Fruit fly (Drosophila melanogaster) whole organism, embryonic: ENCODE data around the gene CG33098.

Experiments
- CG10267 ChIP-seq: fragments of 200-800 bp; sonication (Bioruptor generic); optimal IDR thresholded peaks from 2 replicates; lab custom pipeline; 2018; ENCODE audit warnings: missing biosample characterization, mild to moderate bottlenecking, missing genetic modification characterization, moderate library complexity
- CG11695 ChIP-seq: fragments of 200-800 bp; sonication (Bioruptor generic); IDR thresholded peaks from 3 replicates; pipeline ENCODE4 v1.3.6; 2022; ENCODE audit warnings: missing biosample characterization, missing genetic modification characterization
- CG11696 ChIP-seq: fragments of 200-800 bp; sonication (Bioruptor generic); IDR thresholded peaks from 2 replicates; pipeline ENCODE4 v1.3.6; 2022; ENCODE audit warnings: missing biosample characterization, missing genetic modification characterization
- CG12659 ChIP-seq: fragments of 200-800 bp; sonication (Bioruptor generic); optimal IDR thresholded peaks from 3 replicates; lab custom pipeline; 2017; ENCODE audit warnings: mild to moderate bottlenecking, missing biosample characterization, missing genetic modification reagents, missing genetic modification characterization
- CG13287 ChIP-seq: fragments of 200-800 bp; sonication (Bioruptor generic); IDR thresholded peaks from 2 replicates; pipeline ENCODE4 v1.3.6; 2022; ENCODE audit warnings: missing biosample characterization, missing genetic modification characterization; ENCODE audit not compliant: partially characterized antibody
- CG13424 ChIP-seq: fragments of 200-800 bp; sonication (Bioruptor generic); optimal IDR thresholded peaks from 2 replicates; lab custom pipeline; 2019; ENCODE audit warnings: missing biosample characterization, mild to moderate bottlenecking, missing genetic modification characterization, moderate library complexity
- CG16813 ChIP-seq: fragments of 200-800 bp; sonication (Bioruptor generic); IDR thresholded peaks from 3 replicates; pipeline ENCODE4 v1.3.6; 2022; ENCODE audit warnings: missing biosample characterization, missing genetic modification characterization; ENCODE audit not compliant: partially characterized antibody
- CG17328 ChIP-seq: fragments of 200-800 bp; sonication (Bioruptor generic); IDR thresholded peaks from 2 replicates; pipeline ENCODE4 v1.3.6; 2022; ENCODE audit warnings: missing biosample characterization, missing genetic modification characterization
- CG2116 ChIP-seq: fragments of 200-800 bp; sonication (Bioruptor generic); optimal IDR thresholded peaks from 3 replicates; lab custom pipeline; 2018; ENCODE audit warnings: missing biosample characterization, mild to moderate bottlenecking, missing genetic modification characterization
- CG2129 ChIP-seq: fragments of 200-800 bp; sonication (Bioruptor generic); IDR thresholded peaks from 2 replicates; pipeline ENCODE4 v1.3.6; 2022; ENCODE audit warnings: missing biosample characterization, missing genetic modification characterization; ENCODE audit not compliant: partially characterized antibody
- CG2712 ChIP-seq: fragments of 200-800 bp; optimal IDR thresholded peaks from 3 replicates; lab custom pipeline; 2019; ENCODE audit warnings: missing biosample characterization, mild to moderate bottlenecking, missing genetic modification characterization, moderate library complexity
- CG31365 ChIP-seq: fragments of 200-800 bp; sonication (Bioruptor generic); optimal IDR thresholded peaks from 2 replicates; lab custom pipeline; 2018; ENCODE audit warnings: missing biosample characterization, mild to moderate bottlenecking, missing genetic modification characterization
- CG31441 ChIP-seq: fragments of 200-800 bp; sonication (Bioruptor generic); IDR thresholded peaks from 2 replicates; pipeline ENCODE4 v1.3.6; 2022; ENCODE audit warnings: missing biosample characterization, missing genetic modification characterization
- CG33557 ChIP-seq: fragments of 200-800 bp; sonication (Bioruptor generic); optimal IDR thresholded peaks from 2 replicates; lab custom pipeline; 2019; ENCODE audit warnings: missing biosample characterization, mild to moderate bottlenecking, missing genetic modification characterization, moderate library complexity
- CG4617 ChIP-seq: fragments of 200-800 bp; sonication (Bioruptor generic); optimal IDR thresholded peaks from 3 replicates; lab custom pipeline; 2016; ENCODE audit warnings: missing biosample characterization, missing genetic modification characterization, borderline replicate concordance
- CG6791 ChIP-seq: fragments of 200-800 bp; sonication (Bioruptor generic); IDR thresholded peaks from 3 replicates; pipeline ENCODE4 v1.3.6; 2022; ENCODE audit warnings: missing biosample characterization, missing genetic modification characterization; ENCODE audit not compliant: partially characterized antibody
- CG9797 ChIP-seq: fragments of 200-800 bp; sonication (Bioruptor generic); optimal IDR thresholded peaks from 3 replicates; lab custom pipeline; 2018; ENCODE audit warnings: missing biosample characterization, mild to moderate bottlenecking, missing genetic modification characterization
- Dll ChIP-seq: fragments of 200-800 bp; sonication (Bioruptor generic); IDR thresholded peaks from 4 replicates; pipeline ENCODE4 v1.3.6; 2022; ENCODE audit warnings: missing biosample characterization, missing genetic modification characterization; ENCODE audit not compliant: partially characterized antibody
- Doc3 ChIP-seq: fragments of 200-800 bp; sonication (Bioruptor generic); IDR thresholded peaks from 3 replicates; pipeline ENCODE4 v1.3.6; 2022; ENCODE audit warnings: missing biosample characterization, missing genetic modification characterization; ENCODE audit not compliant: partially characterized antibody
- E2f2 ChIP-seq: fragments of 200-800 bp; sonication (Bioruptor generic); IDR thresholded peaks from 2 replicates; pipeline ENCODE4 v1.3.6; 2022; ENCODE audit warnings: missing biosample characterization, missing genetic modification characterization
- HmgZ ChIP-seq: fragments of 200-800 bp; sonication (Bioruptor generic); optimal IDR thresholded peaks from 2 replicates; lab custom pipeline; 2018; ENCODE audit warnings: missing biosample characterization, mild to moderate bottlenecking, missing genetic modification characterization
- Hr51 ChIP-seq, 2 experiments: fragments of 200-800 bp; sonication (Bioruptor generic); optimal IDR thresholded peaks; 2 replicates in 1 of 2; 3 replicates in 1 of 2; lab custom pipeline; 2016 to 2018; ENCODE audit warnings: missing biosample characterization in 2 of 2, missing genetic modification characterization in 2 of 2, mild to moderate bottlenecking in 1 of 2, moderate library complexity in 1 of 2
- Max ChIP-seq: fragments of 200-800 bp; sonication (Bioruptor generic); optimal IDR thresholded peaks from 2 replicates; lab custom pipeline; 2016; ENCODE audit warnings: missing biosample characterization, mild to moderate bottlenecking, missing genetic modification characterization
- Med ChIP-seq: fragments of 200-800 bp; sonication (Bioruptor generic); peaks from one replicate; lab custom pipeline; 2016; ENCODE audit warnings: missing biosample characterization, missing genetic modification characterization, mild to moderate bottlenecking, inconsistent platforms, moderate library complexity
- Myb ChIP-seq: fragments of 200-800 bp; sonication (Bioruptor generic); optimal IDR thresholded peaks from 2 replicates; lab custom pipeline; 2016; ENCODE audit warnings: missing biosample characterization, missing genetic modification characterization
- PHDP ChIP-seq: fragments of 200-800 bp; sonication (Bioruptor generic); optimal IDR thresholded peaks from 3 replicates; lab custom pipeline; 2018; ENCODE audit warnings: missing biosample characterization, mild to moderate bottlenecking, missing genetic modification characterization, moderate library complexity
- Pdp1 ChIP-seq, 2 experiments: fragments of 200-800 bp; sonication (Bioruptor generic); optimal IDR thresholded peaks; 3 replicates each; lab custom pipeline; 2016; ENCODE audit warnings: missing biosample characterization in 2 of 2, missing genetic modification characterization in 2 of 2, mild to moderate bottlenecking in 1 of 2, moderate library complexity in 1 of 2
- Scr ChIP-seq: fragments of 200-800 bp; sonication (Bioruptor generic); IDR thresholded peaks from 2 replicates; pipeline ENCODE4 v1.3.6; 2022; ENCODE audit warnings: missing biosample characterization, missing genetic modification characterization; ENCODE audit not compliant: partially characterized antibody
- Xrp1 ChIP-seq: fragments of 200-800 bp; sonication (Bioruptor generic); IDR thresholded peaks from 2 replicates; pipeline ENCODE4 v1.3.6; 2022; ENCODE audit warnings: missing biosample characterization, missing genetic modification characterization
- amos ChIP-seq: fragments of 200-800 bp; sonication (Bioruptor generic); IDR thresholded peaks from 2 replicates; pipeline ENCODE4 v1.3.6; 2022; ENCODE audit warnings: missing biosample characterization, missing genetic modification characterization; ENCODE audit not compliant: partially characterized antibody
- ato ChIP-seq: fragments of 200-800 bp; sonication (Bioruptor generic); IDR thresholded peaks from 2 replicates; pipeline ENCODE4 v1.3.6; 2022; ENCODE audit warnings: missing biosample characterization, missing genetic modification characterization; ENCODE audit not compliant: partially characterized antibody
- crol ChIP-seq: fragments of 200-800 bp; sonication (Bioruptor generic); IDR thresholded peaks from 2 replicates; pipeline ENCODE4 v1.3.6; 2022; ENCODE audit warnings: missing biosample characterization, missing genetic modification characterization
- ems ChIP-seq: fragments of 200-800 bp; sonication (Bioruptor generic); optimal IDR thresholded peaks from 3 replicates; lab custom pipeline; 2016; ENCODE audit warnings: missing biosample characterization, missing genetic modification characterization
- gcm ChIP-seq: fragments of 200-800 bp; sonication (Bioruptor generic); optimal IDR thresholded peaks from 2 replicates; lab custom pipeline; 2019; ENCODE audit warnings: missing biosample characterization, mild to moderate bottlenecking, missing genetic modification characterization, moderate library complexity
- ham ChIP-seq: fragments of 200-800 bp; sonication (Bioruptor generic); IDR thresholded peaks from 2 replicates; pipeline ENCODE4 v1.3.6; 2022; ENCODE audit warnings: missing biosample characterization, missing genetic modification characterization
- lbe ChIP-seq: fragments of 200-800 bp; sonication (Bioruptor generic); optimal IDR thresholded peaks from 2 replicates; lab custom pipeline; 2016; ENCODE audit warnings: missing biosample characterization, mild to moderate bottlenecking, missing genetic modification characterization
- lov ChIP-seq, 2 experiments: fragments of 200-800 bp in 1 of 2; fragments of >200 bp in 1 of 2; sonication (Bioruptor generic) in 1 of 2; IDR thresholded peaks in 1 of 2; optimal IDR thresholded peaks in 1 of 2; 2 replicates in 1 of 2; 3 replicates in 1 of 2; pipeline versions ENCODE4 v1.3.6 to Lab custom; 2017 to 2022; ENCODE audit warnings: missing biosample characterization in 1 of 2, missing genetic modification characterization in 1 of 2
- mirr ChIP-seq: fragments of 200-800 bp; sonication (Bioruptor generic); optimal IDR thresholded peaks from 3 replicates; lab custom pipeline; 2018; ENCODE audit warnings: missing biosample characterization, mild to moderate bottlenecking, missing genetic modification characterization
- mld ChIP-seq: fragments of 200-800 bp; sonication (Bioruptor generic); IDR thresholded peaks from 3 replicates; pipeline ENCODE4 v1.3.6; 2022; ENCODE audit warnings: missing biosample characterization, missing genetic modification characterization; ENCODE audit not compliant: partially characterized antibody
- phol ChIP-seq: fragments of 200-800 bp; sonication (Bioruptor generic); optimal IDR thresholded peaks from 3 replicates; lab custom pipeline; 2018; ENCODE audit warnings: missing biosample characterization, mild to moderate bottlenecking, missing genetic modification characterization, moderate library complexity
- pzg ChIP-seq: fragments of 200-800 bp; sonication (Bioruptor generic); optimal IDR thresholded peaks from 3 replicates; lab custom pipeline; 2018; ENCODE audit warnings: missing biosample characterization, mild to moderate bottlenecking, missing genetic modification characterization, moderate library complexity
- salm ChIP-seq: fragments of 200-800 bp; sonication (Bioruptor generic); optimal IDR thresholded peaks from 2 replicates; lab custom pipeline; 2018; ENCODE audit warnings: missing biosample characterization, mild to moderate bottlenecking, missing genetic modification characterization
- sens ChIP-seq: fragments of 200-800 bp; sonication (Bioruptor generic); peaks from one replicate; lab custom pipeline; 2016; ENCODE audit warnings: missing biosample characterization, missing genetic modification characterization
- sim ChIP-seq: fragments of 200-800 bp; sonication (Bioruptor generic); IDR thresholded peaks from 2 replicates; pipeline ENCODE4 v1.3.6; 2022; ENCODE audit warnings: missing biosample characterization, missing genetic modification characterization
- sna ChIP-seq: fragments of 200-800 bp; sonication (Bioruptor generic); IDR thresholded peaks from 2 replicates; pipeline ENCODE4 v1.3.6; 2022; ENCODE audit warnings: missing biosample characterization, missing genetic modification characterization; ENCODE audit not compliant: partially characterized antibody
- unc-4 ChIP-seq: fragments of 200-800 bp; sonication (Bioruptor generic); IDR thresholded peaks from 2 replicates; pipeline ENCODE4 v1.3.6; 2022; ENCODE audit warnings: missing biosample characterization, missing genetic modification characterization; ENCODE audit not compliant: partially characterized antibody
- vnd ChIP-seq: fragments of 200-800 bp; sonication (Bioruptor generic); IDR thresholded peaks from 3 replicates; pipeline ENCODE4 v1.3.6; 2022; ENCODE audit warnings: missing biosample characterization, missing genetic modification characterization; ENCODE audit not compliant: partially characterized antibody

Gene CG33098

dm6 chr3R:12356044-12356443 lies 30.9 kb upstream of the CG33098 start, which contains the start of gene MBD-R2 (continued):
- TF ChIP-seq CG16813 (peak; percentile 69), CG6791 (GFP tag; lab: Robert Waterston, UW) (0 out of 3 replicates have a peak, but pooled peaks have one; percentile 34), CG2712 (tag; lab: Kevin White, UChicago) (peak; percentile 38), amos (peak; percentile 75), ham (no peak), lov (optimal IDR thresholded peaks at IDR 0.05; lab: Kevin White, UChicago) (no peak), lov (GFP tag; IDR thresholded peaks at IDR 0.05; lab: Robert Waterston, UW) (no peak), Myb (GFP tag; lab: Kevin White, UChicago) (peak; percentile 65), CG4617 (GFP tag; lab: Kevin White, UChicago) (peak; percentile 94), CG13287 (GFP tag; lab: Robert Waterston, UW) (peak; percentile 84), CG31365 (tag; lab: Kevin White, UChicago) (no peak), Med (GFP tag; lab: Kevin White, UChicago) (peak; percentile 35), unc-4 (GFP tag; lab: Robert Waterston, UW) (peak; percentile 80), CG10267 (tag; lab: Kevin White, UChicago) (peak; percentile 41), CG12659 (GFP tag; lab: Kevin White, UChicago) (peak; percentile 62), HmgZ (peak; percentile 47), vnd (GFP tag; lab: Robert Waterston, UW) (peak; percentile 52; the same call in 2 of the 3 replicates), Hr51 (GFP tag; optimal IDR thresholded peaks at IDR 0.05; lab: Kevin White, UChicago) (peak in 1 of 2 experiments; percentile 3), crol (GFP tag; lab: Robert Waterston, UW) (peak; percentile 89), phol (peak; percentile 20), PHDP (peak; percentile 11), ems (GFP tag; lab: Kevin White, UChicago) (no peak), gcm (peak; percentile 1), Pdp1 (GFP tag; optimal IDR thresholded peaks at IDR 0.05; lab: Kevin White, UChicago) (peak in 1 of 2 experiments; percentile 21), CG13424 (tag; lab: Kevin White, UChicago) (peak; percentile 16), mirr (GFP tag; lab: Kevin White, UChicago) (no peak), Dll (peak; percentile 78), CG31441 (GFP tag; lab: Robert Waterston, UW) (peak; percentile 25; the same call in 1 of the 2 replicates), CG11696 (GFP tag; lab: Robert Waterston, UW) (no peak), Doc3 (GFP tag; lab: Robert Waterston, UW) (peak; percentile 56; the same call in 2 of the 3 replicates), sim (no peak), sens (GFP tag; lab: Kevin White, UChicago) (peak; percentile 73), E2f2 (peak; percentile 71), Scr (GFP tag; lab: Robert Waterston, UW) (peak; percentile 76), CG11695 (no peak), CG2116 (GFP tag; lab: Kevin White, UChicago) (peak; percentile 60), lbe (GFP tag; lab: Kevin White, UChicago) (peak; percentile 9), salm (tag; lab: Kevin White, UChicago) (no peak), ato (no peak; the same call in none of the 2 replicates), CG9797 (GFP tag; lab: Kevin White, UChicago) (peak; percentile 60), pzg (peak; percentile 67), CG17328 (GFP tag; lab: Robert Waterston, UW) (0 out of 2 replicates have a peak, but pooled peaks have one; percentile 27), sna (peak; percentile 42; the same call in 1 of the 2 replicates), Xrp1 (GFP tag; lab: Robert Waterston, UW) (0 out of 2 replicates have a peak, but pooled peaks have one; percentile 16), CG33557 (no peak), mld (GFP tag; lab: Robert Waterston, UW) (0 out of 3 replicates have a peak, but pooled peaks have one; percentile 48), CG2129 (peak; percentile 51), Max (peak; percentile 14)
